Worm (Caenorhabditis elegans): ENCODE results near the gene hpo-26.

Gene hpo-26

ce11 chrV:6522879-6523497 is 9.9 kb downstream of the hpo-26 start (continued):
- TF ChIP-seq him-1 (tag; optimal IDR thresholded peaks at IDR 0.05) (no peak), ztf-22 (GFP tag; optimal IDR thresholded peaks at IDR 0.05) (peak; percentile 83), cebp-1 (GFP tag; IDR thresholded peaks at IDR 0.05) (no peak), cebp-1 (tag; optimal IDR thresholded peaks at IDR 0.05) (peak; percentile 23), F10E7.11 (tag; optimal IDR thresholded peaks at IDR 0.05) (no peak), F33H1.4 (GFP tag; IDR thresholded peaks at IDR 0.05) (no peak), F57C9.4 (tag; optimal IDR thresholded peaks at IDR 0.05) (no peak), rcor-1 (GFP tag; IDR thresholded peaks at IDR 0.05) (no peak), Y95B8A.8 (GFP tag; IDR thresholded peaks at IDR 0.05) (no peak), B0261.1 (tag; optimal IDR thresholded peaks at IDR 0.05) (no peak), hrde-1 (tag; optimal IDR thresholded peaks at IDR 0.05; ENCODE audit: borderline replicate concordance) (no peak), pbrm-1 (GFP tag; IDR thresholded peaks at IDR 0.05) (no peak), somi-1 (GFP tag; optimal IDR thresholded peaks at IDR 0.05) (no peak), ets-4 (GFP tag; optimal IDR thresholded peaks at IDR 0.05) (peak; percentile 94), nfya-2 (GFP tag; IDR thresholded peaks at IDR 0.05) (no peak), repo-1 (tag; optimal IDR thresholded peaks at IDR 0.05) (no peak), gei-17 (GFP tag; optimal IDR thresholded peaks at IDR 0.05) (no peak), ztf-18 (tag; optimal IDR thresholded peaks at IDR 0.05) (no peak), ceh-27 (GFP tag; optimal IDR thresholded peaks at IDR 0.05) (no peak), ZK185.1 (tag; optimal IDR thresholded peaks at IDR 0.05; ENCODE audit: poor library complexity, severe bottlenecking) (no peak), nhr-80 (tag; optimal IDR thresholded peaks at IDR 0.05) (peak; percentile 99), madf-8 (GFP tag; conservative IDR thresholded peaks at IDR 0.05) (no peak), lin-54 (GFP tag; optimal IDR thresholded peaks at IDR 0.05) (no peak), T07F8.4 (tag; optimal IDR thresholded peaks at IDR 0.05) (no peak), ccch-3 (GFP tag; optimal IDR thresholded peaks at IDR 0.05) (no peak), zfh-2 (GFP tag; conservative IDR thresholded peaks at IDR 0.05) (no peak), nhr-27 (tag; optimal IDR thresholded peaks at IDR 0.05) (no peak), chd-7 (tag; optimal IDR thresholded peaks at IDR 0.05) (no peak), ceh-40 (GFP tag; IDR thresholded peaks at IDR 0.05) (no peak), snpc-3.4 (tag; optimal IDR thresholded peaks at IDR 0.05) (no peak), ztf-26 (tag; optimal IDR thresholded peaks at IDR 0.05) (no peak), egl-18 (GFP tag; IDR thresholded peaks at IDR 0.05) (no peak), dox-1 (GFP tag; IDR thresholded peaks at IDR 0.05) (peak; percentile 72), F57A8.1 (GFP tag; optimal IDR thresholded peaks at IDR 0.05) (no peak), nhr-90 (tag; optimal IDR thresholded peaks at IDR 0.05) (peak; percentile 4), Y67H2A.10 (GFP tag; conservative IDR thresholded peaks at IDR 0.05) (no peak), ceh-79 (tag; optimal IDR thresholded peaks at IDR 0.05) (no peak), Y53G8AR.9 (GFP tag; conservative IDR thresholded peaks at IDR 0.05) (no peak), C17E4.6 (GFP tag; IDR thresholded peaks at IDR 0.05) (no peak), attf-3 (GFP tag; conservative IDR thresholded peaks at IDR 0.05) (no peak), pha-4 (tag; optimal IDR thresholded peaks at IDR 0.05) (no peak), mes-4 (tag; optimal IDR thresholded peaks at IDR 0.05) (no peak), Y53F4B.3 (GFP tag; IDR thresholded peaks at IDR 0.05) (no peak), madf-3 (GFP tag; IDR thresholded peaks at IDR 0.05) (no peak), fkh-3 (tag; optimal IDR thresholded peaks at IDR 0.05) (no peak), hlh-26 (GFP tag; conservative IDR thresholded peaks at IDR 0.05) (no peak), ceh-100 (GFP tag; IDR thresholded peaks at IDR 0.05) (no peak), hsf-1 (GFP tag; IDR thresholded peaks at IDR 0.05) (no peak)
